Worm (Caenorhabditis elegans) whole organism, early embryonic: Measurements from ENCODE around the gene Y54G2A.72.

ENCODE experiments used
- B0310.2 ChIP-seq: sonication (generic microtip); optimal IDR thresholded peaks from 2 replicates; lab custom pipeline; 2016; ENCODE audit warnings: mild to moderate bottlenecking, missing genetic modification characterization, missing compliant biosample characterization
- F13C5.2 ChIP-seq: sonication (generic microtip); optimal IDR thresholded peaks from 2 replicates; lab custom pipeline; 2017; ENCODE audit warnings: mild to moderate bottlenecking, missing genetic modification characterization, inconsistent platforms, missing compliant biosample characterization
- aly-1 ChIP-seq: sonication (generic microtip); optimal IDR thresholded peaks from 2 replicates; lab custom pipeline; 2016; ENCODE audit warnings: missing genetic modification characterization, missing compliant biosample characterization
- ama-1 ChIP-seq: fragments of 150-350 bp; optimal IDR thresholded peaks from 2 replicates; lab custom pipeline; 2014
- ceh-13 ChIP-seq: fragments of 200-800 bp; sonication (Bioruptor generic); optimal IDR thresholded peaks from 2 replicates; lab custom pipeline; 2018; ENCODE audit warnings: mild to moderate bottlenecking, missing genetic modification characterization, missing compliant biosample characterization
- ceh-36 ChIP-seq: sonication (generic microtip); optimal IDR thresholded peaks from 2 replicates; lab custom pipeline; 2016; ENCODE audit warnings: missing genetic modification characterization, inconsistent platforms, missing compliant biosample characterization
- ets-7 ChIP-seq: sonication (generic microtip); optimal IDR thresholded peaks from 2 replicates; lab custom pipeline; 2016; ENCODE audit warnings: missing genotype, missing genetic modification characterization, missing compliant biosample characterization
- flt-1 ChIP-seq: fragments of 200-800 bp; sonication (Bioruptor generic); IDR thresholded peaks from 2 replicates; pipeline ENCODE4 v1.3.6; 2022; ENCODE audit warnings: missing genetic modification characterization, missing compliant biosample characterization
- hmbx-1 ChIP-seq: sonication (generic microtip); optimal IDR thresholded peaks from 2 replicates; lab custom pipeline; 2016; ENCODE audit warnings: mild to moderate bottlenecking, missing genetic modification characterization, missing compliant biosample characterization
- hmg-4 ChIP-seq: fragments of 200-800 bp; sonication (Bioruptor generic); optimal IDR thresholded peaks from 2 replicates; lab custom pipeline; 2018; ENCODE audit warnings: mild to moderate bottlenecking, missing genetic modification characterization, missing compliant biosample characterization
- hnd-1 ChIP-seq: sonication (generic microtip); optimal IDR thresholded peaks from 2 replicates; lab custom pipeline; 2016; ENCODE audit warnings: missing genetic modification characterization, missing compliant biosample characterization
- pes-1 ChIP-seq: fragments of 200-800 bp; sonication (Bioruptor generic); IDR thresholded peaks from 2 replicates; pipeline ENCODE4 v1.3.6; 2022; ENCODE audit warnings: missing genetic modification reagents, missing genetic modification characterization, missing compliant biosample characterization
- scrt-1 ChIP-seq: fragments of 200-800 bp; sonication (Bioruptor generic); IDR thresholded peaks from 2 replicates; pipeline ENCODE4 v1.3.6; 2022; ENCODE audit warnings: missing genetic modification characterization, missing compliant biosample characterization
- sea-1 ChIP-seq: fragments of 200-800 bp; sonication (Bioruptor generic); conservative IDR thresholded peaks from 2 replicates; pipeline ENCODE4 v1.3.6; 2022; ENCODE audit warnings: missing genetic modification characterization, missing compliant biosample characterization
- tbx-11 ChIP-seq: fragments of 200-800 bp; sonication (Bioruptor generic); IDR thresholded peaks from 2 replicates; pipeline ENCODE4 v1.3.6; 2022; ENCODE audit warnings: missing genetic modification characterization, missing compliant biosample characterization
- tbx-37 ChIP-seq: fragments of 200-800 bp; sonication (Bioruptor generic); conservative IDR thresholded peaks from 2 replicates; pipeline ENCODE4 v1.3.6; 2022; ENCODE audit warnings: missing genetic modification reagents, missing genetic modification characterization, missing compliant biosample characterization
- tra-4 ChIP-seq: sonication (generic microtip); optimal IDR thresholded peaks from 2 replicates; lab custom pipeline; 2017; ENCODE audit warnings: missing genetic modification characterization, missing compliant biosample characterization

The Y54G2A.72 gene

DNA sequence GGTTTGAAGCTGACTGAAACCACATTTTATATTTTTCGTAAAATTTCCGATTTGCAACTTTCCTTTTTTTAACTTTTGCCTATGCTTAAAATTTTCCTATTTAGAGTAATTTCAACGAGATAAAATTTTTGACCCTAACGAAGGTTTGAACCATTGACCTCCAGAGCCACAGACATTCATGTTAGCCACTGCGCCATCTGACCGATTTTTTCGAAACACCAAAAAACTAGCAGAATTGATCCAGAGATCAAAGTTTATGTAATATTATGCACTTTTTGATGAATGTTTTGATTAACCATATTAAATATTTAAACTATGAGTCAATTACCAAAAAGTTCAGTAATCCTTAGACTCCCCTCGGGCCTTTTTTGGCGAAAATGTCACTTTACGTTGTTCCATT, 19.9 kb upstream of the Y54G2A.72 start:
- TF ChIP-seq F13C5.2 (no peak), flt-1 (GFP tag; lab: Robert Waterston, UW) (no peak), tbx-11 (GFP tag; lab: Robert Waterston, UW) (no peak), hmg-4 (no peak), pes-1 (no peak)

- TF ChIP-seq F13C5.2 (no peak), pes-1 (no peak), ceh-13 (GFP tag; lab: Kevin White, UChicago) (no peak), hnd-1 (tag; lab: Kevin White, UChicago) (no peak), sea-1 (GFP tag; lab: Robert Waterston, UW) (no peak), tbx-11 (GFP tag; lab: Robert Waterston, UW) (no peak), B0310.2 (tag; lab: Kevin White, UChicago) (no peak), scrt-1 (GFP tag; lab: Robert Waterston, UW) (no peak), ets-7 (tag; lab: Kevin White, UChicago) (no peak), flt-1 (GFP tag; lab: Robert Waterston, UW) (no peak), tra-4 (tag; lab: Kevin White, UChicago) (no peak), ceh-36 (tag; lab: Kevin White, UChicago) (no peak), hmg-4 (no peak), aly-1 (tag; lab: Kevin White, UChicago) (no peak), ama-1 (lab: Kevin White, UChicago) (no peak), hmbx-1 (tag; lab: Kevin White, UChicago) (no peak), tbx-37 (GFP tag; lab: Robert Waterston, UW) (no peak)
Observed at ce11 chrIV:2759163-2759562, 18.8 kb upstream of the Y54G2A.72 start, which contains the start of gene Y54G2A.38. Gene Y54G2A.38, plus strand, starts transcription at chrIV:2759463.

DNA sequence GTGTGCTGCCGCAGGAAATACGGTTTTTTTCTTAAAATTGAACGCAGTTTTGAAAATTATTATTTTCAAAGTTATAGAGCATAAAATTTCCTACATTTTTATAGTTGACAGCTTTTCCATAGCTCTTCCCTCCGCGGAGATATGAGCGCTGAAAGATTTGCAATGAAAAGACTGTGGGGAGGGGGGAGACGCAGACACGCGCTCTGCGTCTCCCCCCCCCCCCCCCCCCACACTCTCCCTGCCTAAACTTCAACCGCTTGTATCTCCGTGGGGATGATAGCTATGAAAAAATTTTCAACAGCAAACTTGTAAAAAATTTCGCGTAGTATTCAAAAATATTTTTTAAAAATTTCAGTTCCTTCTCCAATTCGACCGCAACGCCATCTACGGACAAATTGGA, 16.5 kb upstream of the Y54G2A.72 start:
- no peak for TF ChIP-seq pes-1
- TF ChIP-seq F13C5.2: no peak
- no peak for TF ChIP-seq tbx-37 (GFP tag; lab: Robert Waterston, UW)
- TF ChIP-seq flt-1 (GFP tag; lab: Robert Waterston, UW): no peak
- no peak for TF ChIP-seq B0310.2 (tag; lab: Kevin White, UChicago)
- no peak for TF ChIP-seq aly-1 (tag; lab: Kevin White, UChicago)
- TF ChIP-seq sea-1 (GFP tag; lab: Robert Waterston, UW): no peak
- no peak for TF ChIP-seq hmg-4
- TF ChIP-seq ama-1 (lab: Kevin White, UChicago): no peak
- TF ChIP-seq ceh-36 (tag; lab: Kevin White, UChicago): no peak
- TF ChIP-seq tbx-11 (GFP tag; lab: Robert Waterston, UW): no peak
- TF ChIP-seq ceh-13 (GFP tag; lab: Kevin White, UChicago): no peak
- no peak for TF ChIP-seq hmbx-1 (tag; lab: Kevin White, UChicago)
- no peak for TF ChIP-seq scrt-1 (GFP tag; lab: Robert Waterston, UW)
- TF ChIP-seq tra-4 (tag; lab: Kevin White, UChicago): no peak

- no peak for TF ChIP-seq ceh-36 (tag; lab: Kevin White, UChicago)
- TF ChIP-seq hmg-4: no peak
- no peak for TF ChIP-seq hnd-1 (tag; lab: Kevin White, UChicago)
- TF ChIP-seq flt-1 (GFP tag; lab: Robert Waterston, UW): no peak
- no peak for TF ChIP-seq tra-4 (tag; lab: Kevin White, UChicago)
- no peak for TF ChIP-seq ets-7 (tag; lab: Kevin White, UChicago)
- no peak for TF ChIP-seq F13C5.2
- TF ChIP-seq pes-1: no peak
- TF ChIP-seq sea-1 (GFP tag; lab: Robert Waterston, UW): no peak
- TF ChIP-seq ceh-13 (GFP tag; lab: Kevin White, UChicago): no peak
- TF ChIP-seq tbx-11 (GFP tag; lab: Robert Waterston, UW): no peak
- TF ChIP-seq aly-1 (tag; lab: Kevin White, UChicago): no peak
Observed at ce11 chrIV:2762380-2762779, 15.6 kb upstream of the Y54G2A.72 start, which contains the start of gene Y54G2A.77. Gene Y54G2A.77, plus strand, starts transcription at chrIV:2762680.

DNA sequence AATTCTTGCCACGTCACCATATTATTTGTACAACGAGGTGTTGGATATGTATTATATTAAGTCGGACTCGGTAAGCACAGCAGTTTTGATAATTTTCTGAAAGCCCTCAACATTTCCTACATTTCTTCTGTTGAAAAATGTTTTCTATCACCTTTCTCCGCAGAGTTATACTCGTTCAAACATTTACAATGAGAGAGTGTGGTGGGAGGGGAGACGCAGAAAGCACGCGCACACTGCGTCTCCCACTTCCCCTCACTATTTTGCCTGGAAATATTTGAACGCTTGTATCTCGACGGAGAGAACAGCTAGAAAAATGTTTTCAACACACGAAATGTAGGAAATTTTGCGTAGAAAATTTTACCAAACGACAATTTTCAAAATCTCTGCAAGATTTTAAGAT, 13.8 kb upstream of the Y54G2A.72 start:
- TF ChIP-seq ceh-36 (tag; lab: Kevin White, UChicago) (no peak), pes-1 (no peak), hmbx-1 (tag; lab: Kevin White, UChicago) (no peak), sea-1 (GFP tag; lab: Robert Waterston, UW) (no peak), ceh-13 (GFP tag; lab: Kevin White, UChicago) (no peak), hnd-1 (tag; lab: Kevin White, UChicago) (no peak), ama-1 (lab: Kevin White, UChicago) (no peak), flt-1 (GFP tag; lab: Robert Waterston, UW) (no peak), tbx-11 (GFP tag; lab: Robert Waterston, UW) (no peak), tra-4 (tag; lab: Kevin White, UChicago) (no peak), ets-7 (tag; lab: Kevin White, UChicago) (no peak), F13C5.2 (no peak), B0310.2 (tag; lab: Kevin White, UChicago) (no peak), aly-1 (tag; lab: Kevin White, UChicago) (no peak), scrt-1 (GFP tag; lab: Robert Waterston, UW) (no peak), tbx-37 (GFP tag; lab: Robert Waterston, UW) (no peak)

ce11 chrIV:2765048-2765708, 12.8 kb upstream of the Y54G2A.72 start:
- TF ChIP-seq B0310.2 (tag; lab: Kevin White, UChicago) (no peak), sea-1 (GFP tag; lab: Robert Waterston, UW) (no peak), ceh-36 (tag; lab: Kevin White, UChicago) (no peak), ceh-13 (GFP tag; lab: Kevin White, UChicago) (no peak), flt-1 (GFP tag; lab: Robert Waterston, UW) (no peak), F13C5.2 (no peak), tra-4 (tag; lab: Kevin White, UChicago) (no peak), pes-1 (no peak), tbx-11 (GFP tag; lab: Robert Waterston, UW) (no peak), aly-1 (tag; lab: Kevin White, UChicago) (no peak), hnd-1 (tag; lab: Kevin White, UChicago) (no peak)
